Worm (Caenorhabditis elegans) whole organism, early embryonic: Measurements from ENCODE around the gene F55G11.7.

Experiments
- F13C5.2 ChIP-seq: sonication (generic microtip); optimal IDR thresholded peaks from 2 replicates; lab custom pipeline; 2017; ENCODE audit warnings: mild to moderate bottlenecking, missing genetic modification characterization, inconsistent platforms, missing compliant biosample characterization
- ama-1 ChIP-seq: fragments of 150-350 bp; optimal IDR thresholded peaks from 2 replicates; lab custom pipeline; 2014
- flt-1 ChIP-seq: fragments of 200-800 bp; sonication (Bioruptor generic); IDR thresholded peaks from 2 replicates; pipeline ENCODE4 v1.3.6; 2022; ENCODE audit warnings: missing genetic modification characterization, missing compliant biosample characterization
- tbx-11 ChIP-seq: fragments of 200-800 bp; sonication (Bioruptor generic); IDR thresholded peaks from 2 replicates; pipeline ENCODE4 v1.3.6; 2022; ENCODE audit warnings: missing genetic modification characterization, missing compliant biosample characterization

- TF ChIP-seq ama-1 (lab: Kevin White, UChicago), result no peak
- no peak for TF ChIP-seq tbx-11 (GFP tag; lab: Robert Waterston, UW)
- TF ChIP-seq F13C5.2 (tag; lab: Kevin White, UChicago), result no peak
- TF ChIP-seq flt-1, result no peak
Measured at ce11 chrIV:12999087-12999486, 38.9 kb downstream of the F55G11.7 start.
